Worm (Caenorhabditis elegans): ENCODE data around the gene pmk-2.

DNA sequence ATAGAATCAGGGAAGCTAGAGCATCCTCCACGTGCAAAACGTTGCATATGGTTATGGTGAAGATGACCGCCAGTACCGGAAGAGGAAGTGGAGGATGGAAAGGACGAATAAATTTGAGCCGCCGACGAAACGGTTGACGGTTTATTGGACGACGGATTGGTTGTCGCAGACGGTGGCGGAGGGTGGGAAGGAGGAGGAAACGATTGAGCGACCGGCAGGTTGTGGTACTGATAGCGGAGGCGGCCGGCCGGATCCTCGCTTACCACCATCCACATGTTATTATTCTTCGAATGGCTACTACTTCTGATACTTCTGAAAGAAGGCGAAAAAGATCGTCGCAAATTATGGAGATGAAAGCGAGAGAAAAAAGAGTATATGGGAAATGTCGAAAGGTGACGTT is 49.6 kb downstream of the pmk-2 start:
- TF ChIP-seq ama-1 (optimal IDR thresholded peaks at IDR 0.05) (no peak), T23F11.4 (GFP tag; optimal IDR thresholded peaks at IDR 0.05) (no peak), sdc-2 (tag; optimal IDR thresholded peaks at IDR 0.05) (no peak), sox-2 (GFP tag; IDR thresholded peaks at IDR 0.05) (no peak), nhr-11 (tag; optimal IDR thresholded peaks at IDR 0.05) (no peak), nfya-1 (tag; optimal IDR thresholded peaks at IDR 0.05) (no peak), tbx-7 (tag; optimal IDR thresholded peaks at IDR 0.05) (no peak), lim-6 (tag; optimal IDR thresholded peaks at IDR 0.05) (no peak), ceh-30 (tag; optimal IDR thresholded peaks at IDR 0.05) (no peak), F13H6.1 (tag; optimal IDR thresholded peaks at IDR 0.05) (no peak), ceh-48 (tag; optimal IDR thresholded peaks at IDR 0.05) (no peak), hlh-30 (tag; optimal IDR thresholded peaks at IDR 0.05; ENCODE audit: insufficient read depth) (no peak)
